Fruit fly (Drosophila melanogaster): ENCODE results near the gene CG7565.

CG7565 gene

dm6 chr3L:8115864-8116528 is 24.4 kb upstream of the CG7565 start, which contains the start of the genes Arp3 and msk (continued):
- TF ChIP-seq Hr83 (GFP tag; optimal IDR thresholded peaks at IDR 0.05; ENCODE audit: poor library complexity, severe bottlenecking) (peak; percentile 75), sage (GFP tag; optimal IDR thresholded peaks at IDR 0.05) (no peak), jim (GFP tag; optimal IDR thresholded peaks at IDR 0.05) (no peak)

- no peak for TF ChIP-seq sv (GFP tag; optimal IDR thresholded peaks at IDR 0.05)
- TF ChIP-seq Mio (GFP tag; optimal IDR thresholded peaks at IDR 0.05) = no peak
- peak; percentile 71 for TF ChIP-seq psq (GFP tag; optimal IDR thresholded peaks at IDR 0.05)
- no peak for TF ChIP-seq pan (optimal IDR thresholded peaks at IDR 0.05)
- no peak for TF ChIP-seq lola (GFP tag; optimal IDR thresholded peaks at IDR 0.05)
- no peak for TF ChIP-seq Sp1 (GFP tag; optimal IDR thresholded peaks at IDR 0.05)
- TF ChIP-seq tai (GFP tag; optimal IDR thresholded peaks at IDR 0.05) = no peak
- TF ChIP-seq foxo (GFP tag; optimal IDR thresholded peaks at IDR 0.05) = peak in 1 of 2 experiments; percentile 54
- TF ChIP-seq N (GFP tag; optimal IDR thresholded peaks at IDR 0.05) = no peak
- TF ChIP-seq ey (GFP tag; optimal IDR thresholded peaks at IDR 0.05) = peak; percentile 10
- TF ChIP-seq Hr78 (GFP tag; optimal IDR thresholded peaks at IDR 0.05) = no peak
- peak; percentile 63 for TF ChIP-seq rgr (GFP tag; optimal IDR thresholded peaks at IDR 0.05)
- no peak for TF ChIP-seq dmrt93B (GFP tag; optimal IDR thresholded peaks at IDR 0.05)
- TF ChIP-seq usp (GFP tag; optimal IDR thresholded peaks at IDR 0.05) = no peak
- TF ChIP-seq GATAd (GFP tag; optimal IDR thresholded peaks at IDR 0.05) = no peak
- TF ChIP-seq Myc (optimal IDR thresholded peaks at IDR 0.05) = peak; percentile 7
- TF ChIP-seq Hr83 (GFP tag; optimal IDR thresholded peaks at IDR 0.05; ENCODE audit: poor library complexity, severe bottlenecking) = peak; percentile 82
- TF ChIP-seq CrebA (GFP tag; optimal IDR thresholded peaks at IDR 0.05; ENCODE audit: borderline replicate concordance) = no peak
- TF ChIP-seq dsf (GFP tag; optimal IDR thresholded peaks at IDR 0.05; ENCODE audit: borderline replicate concordance) = no peak
- TF ChIP-seq dl (GFP tag; optimal IDR thresholded peaks at IDR 0.05; ENCODE audit: insufficient read depth in 1 of 2, partially characterized antibody in 2 of 2) = no peak
- TF ChIP-seq Hnf4 (GFP tag; optimal IDR thresholded peaks at IDR 0.05) = no peak
- TF ChIP-seq jim (GFP tag; optimal IDR thresholded peaks at IDR 0.05) = peak; percentile 51
- TF ChIP-seq brk (GFP tag; optimal IDR thresholded peaks at IDR 0.05) = no peak
- TF ChIP-seq Jra (GFP tag; optimal IDR thresholded peaks at IDR 0.05) = no peak
- no peak for TF ChIP-seq br (GFP tag; optimal IDR thresholded peaks at IDR 0.05)
- no peak for TF ChIP-seq Dfd (GFP tag; optimal IDR thresholded peaks at IDR 0.05)
- TF ChIP-seq Abd-B (GFP tag; optimal IDR thresholded peaks at IDR 0.05) = no peak
- no peak for TF ChIP-seq woc (GFP tag; optimal IDR thresholded peaks at IDR 0.05)
- no peak for TF ChIP-seq h (GFP tag; optimal IDR thresholded peaks at IDR 0.05)
- TF ChIP-seq fru (GFP tag; optimal IDR thresholded peaks at IDR 0.05) = no peak
- TF ChIP-seq Dif (GFP tag; optimal IDR thresholded peaks at IDR 0.05; ENCODE audit: partially characterized antibody) = peak; percentile 31
- no peak for TF ChIP-seq Rel (GFP tag; optimal IDR thresholded peaks at IDR 0.05)
- peak; percentile 46 for TF ChIP-seq Rel (tag; optimal IDR thresholded peaks at IDR 0.05)
- no peak for TF ChIP-seq CG9705 (GFP tag; optimal IDR thresholded peaks at IDR 0.05)
- TF ChIP-seq sage (GFP tag; optimal IDR thresholded peaks at IDR 0.05) = no peak
- no peak for TF ChIP-seq CG32264 (GFP tag; optimal IDR thresholded peaks at IDR 0.05)
These were observed 18.6 kb upstream of the CG7565 start, which contains the start of gene Nulp1 for dm6 chr3L:8110171-8110570. Nulp1 (plus strand) TSS chr3L:8110368.

dm6 chr3L:8108886-8109285 is 17.3 kb upstream of the CG7565 start, which contains the start of gene fan:
fan (plus strand) TSS chr3L:8109132.
- TF ChIP-seq sage (GFP tag; optimal IDR thresholded peaks at IDR 0.05) = no peak
- TF ChIP-seq pan (optimal IDR thresholded peaks at IDR 0.05) = no peak
- no peak for TF ChIP-seq CG32264 (GFP tag; optimal IDR thresholded peaks at IDR 0.05)
- no peak for TF ChIP-seq woc (GFP tag; optimal IDR thresholded peaks at IDR 0.05)
- TF ChIP-seq jim (GFP tag; optimal IDR thresholded peaks at IDR 0.05) = no peak
- TF ChIP-seq h (GFP tag; optimal IDR thresholded peaks at IDR 0.05) = no peak
- no peak for TF ChIP-seq usp (GFP tag; optimal IDR thresholded peaks at IDR 0.05)
- TF ChIP-seq OdsH (GFP tag; optimal IDR thresholded peaks at IDR 0.05) = no peak

Data from whole organism, wandering third instar larva.